Worm (Caenorhabditis elegans) whole organism, L4 larva: Measurements from ENCODE around the gene lron-10.

Source experiments
- F10B5.3 ChIP-seq: sonication (generic microtip); optimal IDR thresholded peaks from 2 replicates; lab custom pipeline; 2016; ENCODE audit warnings: mild to moderate bottlenecking, missing genetic modification characterization, missing compliant biosample characterization
- F44E2.7 ChIP-seq: fragments of 200-800 bp; sonication (Bioruptor generic); IDR thresholded peaks from 2 replicates; pipeline ENCODE4 v2.1.2; 2022; ENCODE audit warnings: missing genetic modification characterization, missing compliant biosample characterization
- T20F7.1 ChIP-seq: fragments of 200-800 bp; sonication (Bioruptor generic); optimal IDR thresholded peaks from 2 replicates; lab custom pipeline; 2018; ENCODE audit warnings: mild to moderate bottlenecking, missing genetic modification characterization, missing compliant biosample characterization
- Y105C5A.15 ChIP-seq: fragments of 200-800 bp; sonication (Bioruptor generic); IDR thresholded peaks from 2 replicates; pipeline ENCODE4 v1.3.6; 2022; ENCODE audit warnings: missing genetic modification characterization, missing compliant biosample characterization
- aha-1 ChIP-seq: fragments of 150-350 bp; peaks from one replicate; lab custom pipeline; 2014; ENCODE audit warnings: missing biosample characterization, missing genetic modification characterization
- aly-2 ChIP-seq: sonication (generic microtip); optimal IDR thresholded peaks from 2 replicates; lab custom pipeline; 2018; ENCODE audit warnings: missing biosample characterization, missing genetic modification characterization
- ama-1 ChIP-seq: fragments of 150-350 bp; optimal IDR thresholded peaks from 2 replicates; lab custom pipeline; 2014; ENCODE audit warnings: inconsistent platforms, mixed read lengths
- attf-4 ChIP-seq: sonication (generic microtip); optimal IDR thresholded peaks from 3 replicates; lab custom pipeline; 2017; ENCODE audit warnings: missing biosample characterization, missing genetic modification characterization
- ceh-20 ChIP-seq: fragments of 200-800 bp; sonication (Bioruptor generic); IDR thresholded peaks from 2 replicates; pipeline ENCODE4 v1.3.6; 2022; ENCODE audit warnings: missing genetic modification reagents, missing genetic modification characterization, missing compliant biosample characterization
- ceh-28 ChIP-seq: fragments of 150-350 bp; optimal IDR thresholded peaks from 2 replicates; lab custom pipeline; 2014; ENCODE audit warnings: missing biosample characterization, missing genetic modification reagents, missing genetic modification characterization
- ceh-44 ChIP-seq: fragments of 200-800 bp; sonication (Bioruptor generic); IDR thresholded peaks from 2 replicates; pipeline ENCODE4 v1.3.6; 2022; ENCODE audit warnings: missing genetic modification reagents, missing genetic modification characterization, missing compliant biosample characterization
- ceh-82 ChIP-seq: sonication (generic microtip); optimal IDR thresholded peaks from 2 replicates; lab custom pipeline; 2017; ENCODE audit warnings: missing biosample characterization, missing genetic modification characterization
- ctbp-1 ChIP-seq: fragments of 200-800 bp; sonication (Bioruptor generic); IDR thresholded peaks from 2 replicates; pipeline ENCODE4 v1.3.6; 2022; ENCODE audit warnings: missing genetic modification reagents, missing genetic modification characterization, missing compliant biosample characterization
- dmd-8 ChIP-seq: fragments of 200-800 bp; sonication (Bioruptor generic); IDR thresholded peaks from 2 replicates; pipeline ENCODE4 v1.3.6; 2022; ENCODE audit warnings: missing genetic modification characterization, missing compliant biosample characterization
- dmd-9 ChIP-seq: fragments of 200-800 bp; sonication (Bioruptor generic); IDR thresholded peaks from 2 replicates; pipeline ENCODE4 v1.3.6; 2022; ENCODE audit warnings: missing genetic modification reagents, missing genetic modification characterization, missing compliant biosample characterization
- egl-43 ChIP-seq: fragments of 200-800 bp; sonication (Bioruptor generic); IDR thresholded peaks from 2 replicates; pipeline ENCODE4 v1.3.6; 2022; ENCODE audit warnings: missing genetic modification reagents, missing genetic modification characterization, missing compliant biosample characterization
- fkh-10 ChIP-seq: fragments of 150-350 bp; optimal IDR thresholded peaks from 2 replicates; lab custom pipeline; 2014; ENCODE audit warnings: missing biosample characterization, missing genetic modification reagents, missing genetic modification characterization
- fos-1 ChIP-seq: fragments of 150-350 bp; optimal IDR thresholded peaks from 2 replicates; lab custom pipeline; 2014; ENCODE audit warnings: missing biosample characterization, missing genetic modification characterization
- gei-8 ChIP-seq: fragments of 200-800 bp; sonication (Bioruptor generic); optimal IDR thresholded peaks from 2 replicates; lab custom pipeline; 2018; ENCODE audit warnings: mild to moderate bottlenecking, missing genetic modification characterization, missing compliant biosample characterization
- hif-1 ChIP-seq, 2 experiments: sonication (generic microtip); optimal IDR thresholded peaks; 2 replicates each; lab custom pipeline; 2016 to 2017; ENCODE audit warnings: missing compliant biosample characterization in 2 of 2, missing genetic modification characterization in 2 of 2, missing genetic modification reagents in 2 of 2, missing genotype in 2 of 2, mild to moderate bottlenecking in 1 of 2
- hlh-30 ChIP-seq: sonication (generic microtip); optimal IDR thresholded peaks from 2 replicates; lab custom pipeline; 2017; ENCODE audit warnings: antibody characterized with exemption, mild to moderate bottlenecking, missing genetic modification characterization, missing compliant biosample characterization; ENCODE audit not compliant: insufficient read depth
- hmg-1.1 ChIP-seq: fragments of 200-800 bp; sonication (Bioruptor generic); IDR thresholded peaks from 2 replicates; pipeline ENCODE4 v1.3.6; 2022; ENCODE audit warnings: missing genetic modification reagents, missing genetic modification characterization, missing compliant biosample characterization
- jun-1 ChIP-seq: fragments of 150-350 bp; optimal IDR thresholded peaks from 2 replicates; lab custom pipeline; 2014; ENCODE audit warnings: missing biosample characterization, missing genetic modification reagents, missing genetic modification characterization
- lin-1 ChIP-seq: fragments of 200-800 bp; sonication (Bioruptor generic); IDR thresholded peaks from 2 replicates; pipeline ENCODE4 v1.3.6; 2022; ENCODE audit warnings: missing genetic modification reagents, missing genetic modification characterization, missing compliant biosample characterization
- lin-29 ChIP-seq: fragments of 200-800 bp; sonication (Bioruptor generic); IDR thresholded peaks from 2 replicates; pipeline ENCODE4 v1.3.6; 2022; ENCODE audit warnings: missing genetic modification reagents, missing genetic modification characterization, missing compliant biosample characterization
- mdl-1 ChIP-seq, 2 experiments: fragments of 150-350 bp in 1 of 2; sonication (generic microtip) in 1 of 2; optimal IDR thresholded peaks; 2 replicates each; lab custom pipeline; 2014 to 2017; ENCODE audit warnings: missing biosample characterization in 2 of 2, missing genetic modification characterization in 2 of 2
- mes-2 ChIP-seq: sonication (generic microtip); optimal IDR thresholded peaks from 2 replicates; lab custom pipeline; 2016; ENCODE audit warnings: missing genotype, mild to moderate bottlenecking, missing genetic modification characterization, missing compliant biosample characterization; ENCODE audit not compliant: poor library complexity, severe bottlenecking
- mxl-2 ChIP-seq: fragments of 200-800 bp; sonication (Bioruptor generic); conservative IDR thresholded peaks from 2 replicates; pipeline ENCODE4 v1.3.6; 2022; ENCODE audit warnings: missing genetic modification reagents, missing genetic modification characterization, missing compliant biosample characterization
- nhr-10 ChIP-seq: fragments of 150-350 bp; optimal IDR thresholded peaks from 2 replicates; lab custom pipeline; 2014; ENCODE audit warnings: missing biosample characterization, missing genetic modification characterization
- nhr-102 ChIP-seq: sonication (generic microtip); optimal IDR thresholded peaks from 2 replicates; lab custom pipeline; 2016; ENCODE audit warnings: mild to moderate bottlenecking, missing genetic modification characterization, moderate library complexity, missing compliant biosample characterization
- nhr-11 ChIP-seq: fragments of 150-350 bp; optimal IDR thresholded peaks from 2 replicates; lab custom pipeline; 2014; ENCODE audit warnings: missing biosample characterization, missing genetic modification characterization
- nhr-25 ChIP-seq: sonication (generic microtip); optimal IDR thresholded peaks from 2 replicates; lab custom pipeline; 2017; ENCODE audit warnings: missing genetic modification characterization, mild to moderate bottlenecking, missing compliant biosample characterization, antibody characterized with exemption, moderate library complexity, borderline replicate concordance; ENCODE audit not compliant: insufficient read depth
- nhr-28 ChIP-seq: fragments of 150-350 bp; optimal IDR thresholded peaks from 2 replicates; lab custom pipeline; 2014; ENCODE audit warnings: missing biosample characterization, missing genetic modification characterization
- nhr-42 ChIP-seq: fragments of 200-800 bp; sonication (Bioruptor generic); IDR thresholded peaks from 2 replicates; pipeline ENCODE4 v1.3.6; 2022; ENCODE audit warnings: missing genetic modification characterization, missing compliant biosample characterization
- nhr-48 ChIP-seq: sonication (generic microtip); optimal IDR thresholded peaks from 2 replicates; lab custom pipeline; 2016; ENCODE audit warnings: mild to moderate bottlenecking, missing genetic modification characterization, missing compliant biosample characterization
- nhr-76 ChIP-seq: fragments of 150-350 bp; optimal IDR thresholded peaks from 2 replicates; lab custom pipeline; 2014; ENCODE audit warnings: missing biosample characterization, missing genetic modification characterization
- nhr-77 ChIP-seq: fragments of 150-350 bp; optimal IDR thresholded peaks from 2 replicates; lab custom pipeline; 2014; ENCODE audit warnings: missing biosample characterization, missing genetic modification characterization
- php-3 ChIP-seq: fragments of 200-800 bp; sonication (Bioruptor generic); IDR thresholded peaks from 2 replicates; pipeline ENCODE4 v1.3.6; 2022; ENCODE audit warnings: missing genetic modification reagents, missing genetic modification characterization, missing compliant biosample characterization
- sdz-12 ChIP-seq: fragments of 200-800 bp; sonication (Bioruptor generic); optimal IDR thresholded peaks from 2 replicates; lab custom pipeline; 2018; ENCODE audit warnings: mild to moderate bottlenecking, missing genetic modification characterization, missing compliant biosample characterization
- set-16 ChIP-seq: fragments of 200-800 bp; sonication (Bioruptor generic); IDR thresholded peaks from 2 replicates; pipeline ENCODE4 v1.3.6; 2022; ENCODE audit warnings: missing genetic modification reagents, missing genetic modification characterization, missing compliant biosample characterization
- skn-1 ChIP-seq: fragments of 150-350 bp; optimal IDR thresholded peaks from 2 replicates; lab custom pipeline; 2014; ENCODE audit warnings: missing biosample characterization, missing genetic modification characterization
- spr-3 ChIP-seq: fragments of 200-800 bp; sonication (Bioruptor generic); optimal IDR thresholded peaks from 2 replicates; lab custom pipeline; 2018; ENCODE audit warnings: mild to moderate bottlenecking, missing genetic modification characterization, missing compliant biosample characterization
- tra-1 ChIP-seq: fragments of 200-800 bp; sonication (Bioruptor generic); IDR thresholded peaks from 2 replicates; pipeline ENCODE4 v1.3.6; 2022; ENCODE audit warnings: missing genetic modification reagents, missing genetic modification characterization, missing compliant biosample characterization
- unc-130 ChIP-seq: sonication (generic microtip); optimal IDR thresholded peaks from 2 replicates; lab custom pipeline; 2016; ENCODE audit warnings: missing genetic modification reagents, missing genetic modification characterization, missing compliant biosample characterization
- unc-62 ChIP-seq, 3 experiments: fragments of 150-350 bp in 1 of 3; sonication (generic microtip); optimal IDR thresholded peaks in 2 of 3; peaks in 1 of 3; 1 replicate in 1 of 3; 2 replicates in 2 of 3; lab custom pipeline; 2014 to 2017; ENCODE audit warnings: missing biosample characterization in 3 of 3, missing genetic modification characterization in 3 of 3, missing genetic modification reagents in 3 of 3, missing genotype in 1 of 3
- zfp-3 ChIP-seq: fragments of 200-800 bp; sonication (Bioruptor generic); conservative IDR thresholded peaks from 2 replicates; pipeline ENCODE4 v1.3.6; 2022; ENCODE audit warnings: missing genetic modification reagents, missing genetic modification characterization, missing compliant biosample characterization
- zip-11 ChIP-seq: fragments of 200-800 bp; sonication (Bioruptor generic); IDR thresholded peaks from 2 replicates; pipeline ENCODE4 v1.3.6; 2022; ENCODE audit warnings: missing genetic modification characterization, missing compliant biosample characterization

The lron-10 gene

ce11 chrIII:10634576-10634975 lies 13.4 kb upstream of the lron-10 start:
- TF ChIP-seq hlh-30 (tag; lab: Kevin White, UChicago) (peak; percentile 33), aha-1 (tag; lab: Kevin White, UChicago) (peak; percentile 92), nhr-28 (tag; lab: Kevin White, UChicago) (peak; percentile 10), mes-2 (tag; lab: Kevin White, UChicago) (peak; percentile 38), gei-8 (GFP tag; lab: Kevin White, UChicago) (no peak), nhr-76 (tag; lab: Kevin White, UChicago) (no peak), unc-62 (GFP tag; optimal IDR thresholded peaks at IDR 0.05 in 1 of 2; lab: Kevin White, UChicago) (peak in 1 of 2 experiments; percentile 71), unc-62 (tag; optimal IDR thresholded peaks at IDR 0.05; lab: Kevin White, UChicago) (no peak), mdl-1 (tag; optimal IDR thresholded peaks at IDR 0.05; lab: Kevin White, UChicago) (peak in 1 of 2 experiments; percentile 39)

ce11 chrIII:10634034-10634433 lies 12.9 kb upstream of the lron-10 start:
- TF ChIP-seq ceh-44 (GFP tag; lab: Robert Waterston, UW), result no peak
- no peak for TF ChIP-seq aly-2 (tag; lab: Kevin White, UChicago)
- peak; percentile 7 for TF ChIP-seq F10B5.3 (tag; lab: Kevin White, UChicago)
- TF ChIP-seq ceh-28 (tag; lab: Kevin White, UChicago), result peak; percentile 24
- no peak for TF ChIP-seq ceh-82 (tag; lab: Kevin White, UChicago)
- TF ChIP-seq nhr-48 (tag; lab: Kevin White, UChicago), result peak; percentile 84
- peak; percentile 87 for TF ChIP-seq ceh-20 (GFP tag; lab: Robert Waterston, UW)
- TF ChIP-seq skn-1 (tag; lab: Kevin White, UChicago), result no peak
- peak; percentile 64; the same call in 1 of the 2 replicates for TF ChIP-seq lin-1 (GFP tag; lab: Robert Waterston, UW)
- peak; percentile 82 for TF ChIP-seq nhr-11 (tag; lab: Kevin White, UChicago)
- TF ChIP-seq nhr-10 (tag; lab: Kevin White, UChicago), result peak; percentile 86
- TF ChIP-seq mes-2 (tag; lab: Kevin White, UChicago), result peak; percentile 79
- no peak for TF ChIP-seq attf-4 (tag; lab: Kevin White, UChicago)
- peak in 1 of 2 experiments; percentile 97 for TF ChIP-seq unc-62 (GFP tag; optimal IDR thresholded peaks at IDR 0.05 in 1 of 2; lab: Kevin White, UChicago)
- no peak for TF ChIP-seq unc-62 (tag; optimal IDR thresholded peaks at IDR 0.05; lab: Kevin White, UChicago)
- TF ChIP-seq nhr-76 (tag; lab: Kevin White, UChicago), result no peak
- peak; percentile 73 for TF ChIP-seq tra-1 (GFP tag; lab: Robert Waterston, UW)
- TF ChIP-seq egl-43 (GFP tag; lab: Robert Waterston, UW), result peak; percentile 95
- TF ChIP-seq nhr-25 (tag; lab: Kevin White, UChicago), result peak; percentile 81
- no peak for TF ChIP-seq unc-130 (GFP tag; lab: Kevin White, UChicago)
- TF ChIP-seq nhr-42 (GFP tag; lab: Robert Waterston, UW), result peak; percentile 82
- TF ChIP-seq mdl-1 (tag; optimal IDR thresholded peaks at IDR 0.05; lab: Kevin White, UChicago), result peak; percentile 85 to 89
- TF ChIP-seq F44E2.7, result 0 out of 2 replicates have a peak, but pooled peaks have one; percentile 27
- TF ChIP-seq dmd-8 (GFP tag; lab: Robert Waterston, UW), result 0 out of 2 replicates have a peak, but pooled peaks have one; percentile 50
- TF ChIP-seq jun-1 (tag; lab: Kevin White, UChicago), result no peak
- TF ChIP-seq spr-3, result peak; percentile 76
- no peak for TF ChIP-seq mxl-2 (GFP tag; lab: Robert Waterston, UW)
- TF ChIP-seq ctbp-1, result peak; percentile 93
- no peak for TF ChIP-seq zfp-3
- TF ChIP-seq fos-1, result no peak
- TF ChIP-seq hmg-1.1 (GFP tag; lab: Robert Waterston, UW), result peak; percentile 92
- TF ChIP-seq lin-29 (GFP tag; lab: Robert Waterston, UW), result peak; percentile 43; the same call in 1 of the 2 replicates
- peak; percentile 21 to 81 for TF ChIP-seq hif-1 (tag; optimal IDR thresholded peaks at IDR 0.05; lab: Kevin White, UChicago)
- TF ChIP-seq dmd-9 (GFP tag; lab: Robert Waterston, UW), result peak; percentile 41; the same call in 1 of the 2 replicates
- TF ChIP-seq php-3 (GFP tag; lab: Robert Waterston, UW), result peak; percentile 72; the same call in 1 of the 2 replicates
- peak; percentile 84 for TF ChIP-seq nhr-102 (tag; lab: Kevin White, UChicago)
- peak; percentile 100 for TF ChIP-seq set-16
- TF ChIP-seq fkh-10 (GFP tag; lab: Kevin White, UChicago), result peak; percentile 21
- TF ChIP-seq Y105C5A.15 (GFP tag; lab: Robert Waterston, UW), result 0 out of 2 replicates have a peak, but pooled peaks have one; percentile 50
- TF ChIP-seq ama-1 (lab: Kevin White, UChicago), result no peak
- 0 out of 2 replicates have a peak, but pooled peaks have one; percentile 51 for TF ChIP-seq zip-11 (GFP tag; lab: Robert Waterston, UW)
- no peak for TF ChIP-seq sdz-12 (GFP tag; lab: Kevin White, UChicago)
- peak; percentile 50 for TF ChIP-seq nhr-77
- no peak for TF ChIP-seq T20F7.1 (GFP tag; lab: Kevin White, UChicago)
